Worm (Caenorhabditis elegans): Measurements from ENCODE around the gene pqn-80.

pqn-80 gene

ce11 chrIII:12686457-12687250 lies 60.3 kb downstream of the pqn-80 start:
- no peak for TF ChIP-seq bed-2 (GFP tag; IDR thresholded peaks at IDR 0.05)
- TF ChIP-seq tlf-1 (GFP tag; optimal IDR thresholded peaks at IDR 0.05) = peak; percentile 29
- no peak for TF ChIP-seq rcor-1 (GFP tag; IDR thresholded peaks at IDR 0.05)
- no peak for TF ChIP-seq egl-18 (GFP tag; IDR thresholded peaks at IDR 0.05)
- no peak for TF ChIP-seq ama-1 (optimal IDR thresholded peaks at IDR 0.05)
- peak in 1 of 2 experiments; percentile 23 for TF ChIP-seq ama-1 (GFP tag; optimal IDR thresholded peaks at IDR 0.05)
- peak; percentile 21 for TF ChIP-seq die-1 (tag; optimal IDR thresholded peaks at IDR 0.05)
- peak; percentile 39; the same call in 1 of the 2 replicates for TF ChIP-seq attf-6 (GFP tag; IDR thresholded peaks at IDR 0.05)
- no peak for TF ChIP-seq Y95B8A.8 (GFP tag; IDR thresholded peaks at IDR 0.05)
- TF ChIP-seq lin-26 (GFP tag; IDR thresholded peaks at IDR 0.05) = peak; percentile 63
- TF ChIP-seq snpc-3.4 (tag; optimal IDR thresholded peaks at IDR 0.05) = peak; percentile 31
- TF ChIP-seq F52B5.7 (tag; optimal IDR thresholded peaks at IDR 0.05) = peak; percentile 33
- TF ChIP-seq D2030.7 (GFP tag; IDR thresholded peaks at IDR 0.05) = no peak
- TF ChIP-seq hrde-1 (tag; optimal IDR thresholded peaks at IDR 0.05; ENCODE audit: borderline replicate concordance) = no peak
- TF ChIP-seq ceh-27 (GFP tag; optimal IDR thresholded peaks at IDR 0.05) = no peak
- TF ChIP-seq ekl-4 (GFP tag; IDR thresholded peaks at IDR 0.05) = peak; percentile 78; the same call in 1 of the 2 replicates
- TF ChIP-seq lsl-1 (GFP tag; optimal IDR thresholded peaks at IDR 0.05) = peak; percentile 6
- TF ChIP-seq B0336.3 (GFP tag; IDR thresholded peaks at IDR 0.05) = peak; percentile 67; the same call in 1 of the 2 replicates
- TF ChIP-seq ztf-25 (GFP tag; IDR thresholded peaks at IDR 0.05) = 0 out of 2 replicates have a peak, but pooled peaks have one; percentile 49
- TF ChIP-seq Y53G8AR.9 (GFP tag; conservative IDR thresholded peaks at IDR 0.05) = peak; percentile 77
- no peak for TF ChIP-seq nhr-90 (tag; optimal IDR thresholded peaks at IDR 0.05)
- peak; percentile 29 for TF ChIP-seq tbp1 (GFP tag; optimal IDR thresholded peaks at IDR 0.05)
- peak; percentile 53; the same call in 1 of the 2 replicates for TF ChIP-seq hsf-1 (GFP tag; IDR thresholded peaks at IDR 0.05)
- 0 out of 2 replicates have a peak, but pooled peaks have one; percentile 72 for TF ChIP-seq aptf-3 (GFP tag; IDR thresholded peaks at IDR 0.05)
- TF ChIP-seq snpc-1.3 (tag; optimal IDR thresholded peaks at IDR 0.05; ENCODE audit: insufficient read depth) = peak; percentile 3
- TF ChIP-seq chd-7 (tag; optimal IDR thresholded peaks at IDR 0.05) = peak; percentile 43
- peak; percentile 32; the same call in 1 of the 2 replicates for TF ChIP-seq F39B2.1 (GFP tag; IDR thresholded peaks at IDR 0.05)
- peak; percentile 47 for TF ChIP-seq lin-54 (GFP tag; optimal IDR thresholded peaks at IDR 0.05)
- TF ChIP-seq Y79H2A.3 (GFP tag; conservative IDR thresholded peaks at IDR 0.05) = 0 out of 2 replicates have a peak, but pooled peaks have one; percentile 32
- 0 out of 2 replicates have a peak, but pooled peaks have one; percentile 27 for TF ChIP-seq mcd-1 (GFP tag; IDR thresholded peaks at IDR 0.05)
- no peak for TF ChIP-seq lin-40 (tag; optimal IDR thresholded peaks at IDR 0.05)
- peak; percentile 70 for TF ChIP-seq madf-6 (GFP tag; IDR thresholded peaks at IDR 0.05)
- TF ChIP-seq madf-3 (GFP tag; IDR thresholded peaks at IDR 0.05) = peak; percentile 92
- TF ChIP-seq bed-1 (GFP tag; IDR thresholded peaks at IDR 0.05) = 0 out of 2 replicates have a peak, but pooled peaks have one; percentile 18
- TF ChIP-seq mel-28 (tag; optimal IDR thresholded peaks at IDR 0.05; ENCODE audit: borderline replicate concordance) = peak; percentile 48
- peak; percentile 33; the same call in 1 of the 2 replicates for TF ChIP-seq zfh-2 (GFP tag; conservative IDR thresholded peaks at IDR 0.05)
- TF ChIP-seq ceh-58 (GFP tag; IDR thresholded peaks at IDR 0.05) = 0 out of 2 replicates have a peak, but pooled peaks have one; percentile 65
- no peak for TF ChIP-seq unc-130 (GFP tag; optimal IDR thresholded peaks at IDR 0.05)
- TF ChIP-seq nfyb-1 (GFP tag; IDR thresholded peaks at IDR 0.05) = peak; percentile 35; the same call in 1 of the 2 replicates

Data from whole organism, young adult.